Worm (Caenorhabditis elegans): ENCODE measurements around the gene lin-66.

DNA sequence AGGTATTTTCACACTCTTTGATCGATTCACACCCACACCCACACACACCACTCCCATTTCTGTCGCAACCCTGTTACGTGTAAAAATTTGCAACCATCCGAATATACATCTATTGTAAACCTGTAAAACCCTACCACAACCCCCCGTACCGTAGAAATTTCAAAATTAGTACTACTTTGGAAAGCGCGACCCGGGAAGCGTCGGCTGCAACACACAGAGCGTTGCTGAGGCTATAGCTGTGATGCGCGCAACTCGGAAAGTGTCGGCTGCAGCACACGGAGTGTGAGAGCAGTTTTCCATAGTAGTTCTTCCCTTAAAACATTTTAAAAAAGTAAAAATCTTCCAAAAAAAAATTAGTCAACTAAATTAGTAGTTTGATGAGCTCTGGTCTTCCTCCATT lies 5.2 kb downstream of the lin-66 start:
- TF ChIP-seq dao-5 (tag; optimal IDR thresholded peaks at IDR 0.05) (no peak), him-1 (tag; optimal IDR thresholded peaks at IDR 0.05) (no peak)
